Worm (Caenorhabditis elegans) whole organism, L4/young adult: ENCODE data around the gene pkc-1.

ENCODE experiments used
- W03F9.2 ChIP-seq: fragments of 150-350 bp; optimal IDR thresholded peaks from 2 replicates; lab custom pipeline; 2014; ENCODE audit warnings: missing biosample characterization, missing genetic modification characterization
- dao-5 ChIP-seq: sonication (generic microtip); optimal IDR thresholded peaks from 2 replicates; lab custom pipeline; 2016; ENCODE audit warnings: missing genotype, missing genetic modification characterization, moderate library complexity, missing compliant biosample characterization
- him-1 ChIP-seq: sonication (generic microtip); optimal IDR thresholded peaks from 2 replicates; lab custom pipeline; 2016; ENCODE audit warnings: missing genotype, missing genetic modification reagents, missing genetic modification characterization, missing compliant biosample characterization

The pkc-1 gene

DNA sequence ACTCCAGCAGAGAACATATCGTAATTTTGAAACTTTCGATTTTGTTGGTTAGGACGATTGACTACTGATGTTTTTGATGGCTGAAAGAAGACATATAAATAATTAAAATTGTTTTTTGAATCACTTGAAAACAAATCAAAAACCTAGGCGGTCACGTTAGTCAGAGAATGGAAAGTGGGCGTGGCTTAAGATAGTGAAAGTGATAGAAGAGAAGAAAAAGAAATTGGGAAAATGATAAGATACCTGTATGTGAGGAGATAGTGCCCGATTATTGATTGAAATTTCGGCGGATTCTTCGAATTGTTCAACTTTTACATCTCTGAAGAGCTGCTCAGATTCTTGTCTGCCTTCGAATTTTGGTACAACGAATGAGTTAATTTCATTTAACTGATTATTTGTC, 20.3 kb downstream of the pkc-1 start:
- TF ChIP-seq him-1 (tag; lab: Kevin White, UChicago), result no peak
- TF ChIP-seq dao-5 (tag; lab: Kevin White, UChicago), result no peak
- TF ChIP-seq W03F9.2 (tag; lab: Kevin White, UChicago), result no peak

DNA sequence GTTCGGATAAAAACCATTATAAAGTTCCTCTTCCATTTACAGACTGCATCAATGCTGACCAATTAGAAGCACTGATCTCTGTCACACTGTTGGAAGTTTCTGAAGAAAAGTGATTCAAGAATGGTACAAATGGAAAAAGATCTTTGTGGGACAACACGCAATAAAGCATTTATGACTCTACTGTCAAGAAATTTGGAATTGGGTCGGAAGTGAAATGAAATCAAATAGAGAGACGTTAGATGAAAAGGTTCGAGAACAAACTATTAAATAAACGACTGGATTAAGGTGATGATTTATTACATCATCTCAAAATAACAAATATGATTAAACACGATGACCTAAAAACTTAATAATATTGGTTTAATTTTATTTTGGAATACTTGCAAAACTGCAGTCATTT, 25.5 kb downstream of the pkc-1 start, which contains the start of gene F57F5.3:
TSS of gene F57F5.3 (minus strand) at position 101 of the 400 bp plus-strand sequence.
- TF ChIP-seq dao-5 (tag; lab: Kevin White, UChicago), result no peak

DNA sequence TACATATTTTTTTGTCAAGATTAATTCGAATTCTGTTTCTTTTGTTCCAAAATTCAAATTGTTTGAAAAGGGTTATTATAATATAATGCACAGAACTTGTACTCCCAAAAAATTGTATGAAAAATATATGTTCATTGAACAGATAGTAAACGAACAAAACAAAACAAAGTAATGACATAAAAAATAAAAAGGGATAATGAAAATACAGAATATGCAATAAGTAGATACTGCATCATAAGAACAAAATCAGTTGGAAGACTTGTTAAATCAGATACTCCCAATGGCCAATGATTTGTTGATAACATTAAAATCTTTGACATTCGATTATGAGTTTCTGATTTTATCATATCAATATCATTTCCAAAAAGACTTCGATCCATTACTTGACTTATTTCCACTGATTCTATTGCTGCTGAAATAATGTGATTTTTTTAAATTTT, 27.4 kb downstream of the pkc-1 start:
- TF ChIP-seq W03F9.2 (tag; lab: Kevin White, UChicago), result no peak
- TF ChIP-seq dao-5 (tag; lab: Kevin White, UChicago), result no peak
- no peak for TF ChIP-seq him-1 (tag; lab: Kevin White, UChicago)

DNA sequence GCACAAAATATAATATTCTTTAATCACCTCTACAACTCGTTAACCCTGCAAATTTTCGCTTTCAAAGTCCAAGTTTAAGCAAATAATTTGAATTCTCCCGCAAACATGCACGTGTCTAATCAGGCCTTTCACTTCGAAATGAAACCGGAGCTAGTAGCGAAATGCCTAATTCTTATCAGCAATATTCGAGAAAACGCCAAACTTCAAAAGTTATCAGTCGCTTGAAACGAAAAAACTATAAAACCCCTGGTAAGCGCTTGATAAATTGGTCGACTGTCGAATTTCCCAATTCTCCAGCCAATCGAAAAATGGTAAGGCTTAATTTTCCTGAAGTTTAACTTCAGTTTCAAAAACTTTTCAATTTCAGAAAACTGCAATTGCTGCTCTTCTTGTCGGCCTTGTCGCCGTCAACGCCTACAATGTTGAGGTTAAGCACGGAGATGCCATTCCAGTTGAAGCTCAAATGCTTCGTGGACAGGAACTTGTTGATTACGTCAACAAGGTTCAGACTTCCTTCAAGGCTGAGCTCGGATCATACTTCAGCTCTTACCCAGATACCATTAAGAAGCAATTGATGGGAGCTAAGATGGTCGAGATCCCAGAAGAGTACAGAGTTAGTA, 29.0 kb downstream of the pkc-1 start, which contains the start of gene cpr-9:
TSS of gene cpr-9 (plus strand) at position 188 of the 620 bp plus-strand sequence.
- TF ChIP-seq W03F9.2 (tag; lab: Kevin White, UChicago) (peak; percentile 30), dao-5 (tag; lab: Kevin White, UChicago) (no peak)

DNA sequence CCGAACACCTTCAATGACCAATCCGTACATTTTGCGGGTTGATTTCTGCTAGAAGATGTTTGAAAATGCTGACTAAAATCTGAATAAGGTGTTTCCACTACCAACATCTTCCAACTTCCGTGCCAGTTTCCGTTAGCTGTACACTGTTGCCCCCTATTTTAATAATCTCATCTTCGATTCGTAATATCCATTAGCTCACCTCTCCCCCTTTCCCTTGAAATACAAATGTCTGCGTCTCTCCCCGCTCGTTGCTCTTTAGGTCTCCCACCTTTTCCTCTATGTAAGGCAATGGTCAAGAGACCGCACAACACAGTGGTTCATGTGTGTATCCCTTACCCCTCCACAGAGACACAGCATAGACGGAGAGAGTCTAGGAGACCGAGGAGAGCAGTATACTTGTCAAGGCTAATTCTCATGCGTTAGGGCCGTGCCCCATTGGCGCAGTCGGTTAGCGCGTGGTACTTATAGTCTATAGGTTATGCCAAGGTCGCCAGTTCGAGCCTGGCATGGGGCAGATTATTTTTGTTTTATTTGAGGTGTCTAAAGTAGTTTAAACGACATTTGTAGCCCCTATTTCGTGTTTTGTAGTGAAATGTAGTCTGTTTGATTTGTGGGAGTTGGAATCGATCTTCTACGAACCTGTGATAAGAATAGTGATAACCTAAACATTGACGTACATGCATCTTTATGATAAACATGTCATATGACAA, 30.1 kb downstream of the pkc-1 start, which contains the start of gene gcy-33:
TSS of gene gcy-33 (minus strand) at position 51 of the 710 bp plus-strand sequence.
- peak; percentile 94 for TF ChIP-seq dao-5 (tag; lab: Kevin White, UChicago)
- TF ChIP-seq W03F9.2 (tag; lab: Kevin White, UChicago), result peak; percentile 62
- TF ChIP-seq him-1 (tag; lab: Kevin White, UChicago), result peak; percentile 48

DNA sequence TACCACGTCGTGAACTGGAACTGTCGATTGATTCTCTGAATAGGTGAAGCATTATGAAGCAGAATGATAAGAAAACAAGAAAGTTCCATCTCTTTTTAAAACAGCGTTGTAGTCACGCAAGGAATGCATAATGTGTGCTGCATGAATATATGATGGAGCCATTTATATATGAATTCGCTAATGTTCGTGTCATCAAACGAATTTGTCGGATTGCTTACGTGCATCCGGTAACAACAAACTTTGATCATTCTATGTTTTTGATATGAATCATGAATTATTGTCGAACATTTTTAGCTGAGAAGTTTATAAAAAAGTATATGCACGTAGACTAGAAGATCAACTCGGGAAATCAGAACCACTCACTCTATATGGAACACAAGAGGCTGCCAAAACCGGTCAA, 34.6 kb downstream of the pkc-1 start:
- TF ChIP-seq W03F9.2 (tag; lab: Kevin White, UChicago), result no peak
- no peak for TF ChIP-seq him-1 (tag; lab: Kevin White, UChicago)
- TF ChIP-seq dao-5 (tag; lab: Kevin White, UChicago), result no peak

DNA sequence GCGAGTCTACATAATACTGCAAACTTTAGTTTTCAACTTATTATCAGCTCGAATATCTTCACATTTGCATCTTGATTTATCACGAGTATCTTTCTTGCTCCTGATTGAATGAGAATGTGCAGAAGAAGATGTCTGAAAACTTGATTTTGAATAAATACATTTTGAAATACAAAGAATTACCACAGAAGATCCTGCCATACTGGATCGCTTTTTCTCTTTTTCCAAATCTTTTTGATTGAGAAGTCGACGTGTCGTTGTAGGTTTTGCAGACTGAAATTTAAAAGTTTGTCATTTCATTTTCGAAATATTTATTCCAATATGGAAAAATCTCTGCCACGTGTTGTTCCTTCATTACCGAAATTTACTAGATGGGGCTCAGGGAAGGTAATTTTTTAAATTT, 36.1 kb downstream of the pkc-1 start, which contains the start of gene C52E4.12:
TSS of gene C52E4.12 (plus strand) at position 301 of the 400 bp plus-strand sequence.
- no peak for TF ChIP-seq W03F9.2 (tag; lab: Kevin White, UChicago)
- no peak for TF ChIP-seq dao-5 (tag; lab: Kevin White, UChicago)
- no peak for TF ChIP-seq him-1 (tag; lab: Kevin White, UChicago)

DNA sequence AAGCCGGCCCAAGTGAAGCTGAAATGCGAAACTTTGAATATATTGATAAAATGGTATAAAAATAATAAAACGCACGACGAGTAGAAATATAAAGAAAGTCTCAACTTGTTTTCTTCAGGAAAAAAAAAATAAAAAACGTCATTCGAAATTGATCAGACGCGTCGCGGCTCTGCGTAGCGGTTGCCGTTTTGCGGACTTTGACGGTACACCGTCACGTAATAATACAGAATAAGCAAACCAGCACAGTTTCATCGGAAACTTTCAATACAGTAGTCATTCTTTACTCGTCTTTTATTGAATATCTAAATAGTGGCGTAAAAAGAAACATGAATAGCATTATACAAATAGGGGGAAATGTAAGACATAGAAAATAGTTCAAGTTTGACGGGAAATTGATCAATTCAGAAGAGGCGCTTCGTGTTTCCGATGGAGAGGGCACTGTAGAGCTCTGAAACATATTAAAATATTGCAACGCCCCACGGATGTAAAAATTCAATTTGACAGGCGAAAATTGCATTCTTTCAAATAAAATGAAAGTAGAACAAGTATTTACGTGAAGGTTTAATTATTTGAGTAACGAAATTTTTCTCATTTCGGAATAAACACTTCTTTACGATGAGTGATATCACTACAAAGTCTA, 38.1 kb downstream of the pkc-1 start, which contains the start of the genes cyl-1 and C52E4.7:
TSS of gene cyl-1 (minus strand) at position 18 of the 640 bp plus-strand sequence.
TSS of gene C52E4.7 (plus strand) at position 590 of the 640 bp plus-strand sequence.
- no peak for TF ChIP-seq him-1 (tag; lab: Kevin White, UChicago)
- peak; percentile 51 for TF ChIP-seq W03F9.2 (tag; lab: Kevin White, UChicago)
- no peak for TF ChIP-seq dao-5 (tag; lab: Kevin White, UChicago)

DNA sequence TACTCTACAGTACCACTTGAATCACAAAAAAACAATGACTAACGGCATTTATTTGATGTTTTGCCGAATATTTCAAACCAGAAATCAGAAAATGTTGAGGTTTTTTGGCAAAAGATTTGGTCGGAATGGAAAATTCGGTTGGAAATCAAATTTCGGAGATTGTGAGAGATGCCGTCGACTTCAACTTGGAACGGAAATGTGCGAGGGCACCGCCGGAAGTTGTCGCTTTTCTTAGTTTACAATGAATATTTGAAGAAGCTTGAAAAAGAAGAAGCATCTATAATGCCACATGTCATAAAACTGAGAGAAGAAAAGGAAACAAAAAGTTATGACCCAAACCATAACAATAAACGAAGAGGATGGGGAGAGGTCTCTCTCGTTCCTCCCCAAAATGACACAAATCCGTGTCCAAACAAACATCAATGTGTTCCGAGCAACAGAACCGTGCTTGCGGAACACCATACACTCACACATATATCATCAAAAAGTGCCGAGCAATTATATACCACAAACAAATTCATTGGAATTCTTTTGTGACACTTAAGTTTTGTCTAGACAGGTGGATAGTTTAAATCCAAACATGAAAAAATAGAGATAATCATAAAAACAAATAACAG, 41.3 kb downstream of the pkc-1 start:
- TF ChIP-seq W03F9.2 (tag; lab: Kevin White, UChicago) (no peak), dao-5 (tag; lab: Kevin White, UChicago) (no peak), him-1 (tag; lab: Kevin White, UChicago) (no peak)

DNA sequence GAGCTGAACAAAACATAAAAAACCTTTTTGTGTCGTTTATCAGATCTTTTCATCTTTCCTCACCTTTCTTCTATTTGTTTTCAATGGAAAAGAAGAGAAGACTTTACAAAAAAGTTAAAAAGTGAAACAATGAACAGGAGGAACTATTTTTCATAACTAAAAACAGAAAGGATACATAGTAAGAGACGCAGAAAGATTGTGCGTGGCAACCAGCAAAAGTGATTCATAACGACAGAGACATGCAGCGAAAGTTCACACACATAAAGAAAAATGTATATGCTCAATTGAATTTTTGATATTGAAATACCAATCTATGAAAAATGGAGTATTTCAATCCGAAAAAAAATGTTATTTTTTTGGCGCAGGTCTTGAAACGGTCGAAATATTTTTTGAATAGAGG, 42.1 kb downstream of the pkc-1 start:
- TF ChIP-seq dao-5 (tag; lab: Kevin White, UChicago), result no peak

DNA sequence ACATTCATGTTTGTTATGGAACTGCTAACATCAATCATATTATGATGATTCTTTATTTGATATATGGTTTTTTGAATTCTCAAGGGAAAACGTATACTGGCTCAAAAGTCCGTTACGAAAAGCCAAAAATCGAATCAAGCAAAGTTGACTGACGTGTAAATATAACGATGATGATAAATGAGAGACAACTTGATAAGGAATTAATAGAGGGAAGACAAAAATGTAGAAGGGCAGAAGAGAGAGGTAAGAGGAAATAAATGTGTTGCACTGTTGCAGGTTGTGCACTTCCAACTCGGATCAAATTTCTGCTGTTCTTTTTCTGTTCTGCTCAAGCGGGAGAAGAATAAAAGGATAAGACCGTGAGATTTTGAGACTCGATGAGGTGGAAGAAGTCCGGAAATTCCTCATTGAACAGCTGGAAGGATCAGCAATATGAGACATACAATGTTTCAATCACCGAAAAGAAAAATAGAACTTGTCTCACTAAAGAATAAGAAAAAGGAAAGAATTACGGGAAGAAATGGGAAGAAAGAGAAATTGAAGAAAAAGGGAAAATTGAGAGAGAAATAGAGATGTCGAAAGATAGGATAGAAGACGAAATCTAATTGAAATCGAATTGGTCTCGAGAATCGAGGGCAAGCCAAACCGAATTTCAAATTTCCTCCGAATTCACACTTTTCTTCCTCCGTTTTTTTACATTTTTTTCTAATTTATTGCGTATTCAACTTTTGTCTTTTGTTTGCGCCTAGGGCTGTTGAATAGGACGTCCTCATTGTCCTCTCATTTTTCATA, 45.7 kb downstream of the pkc-1 start:
- TF ChIP-seq him-1 (tag; lab: Kevin White, UChicago) (no peak), W03F9.2 (tag; lab: Kevin White, UChicago) (no peak), dao-5 (tag; lab: Kevin White, UChicago) (no peak)

DNA sequence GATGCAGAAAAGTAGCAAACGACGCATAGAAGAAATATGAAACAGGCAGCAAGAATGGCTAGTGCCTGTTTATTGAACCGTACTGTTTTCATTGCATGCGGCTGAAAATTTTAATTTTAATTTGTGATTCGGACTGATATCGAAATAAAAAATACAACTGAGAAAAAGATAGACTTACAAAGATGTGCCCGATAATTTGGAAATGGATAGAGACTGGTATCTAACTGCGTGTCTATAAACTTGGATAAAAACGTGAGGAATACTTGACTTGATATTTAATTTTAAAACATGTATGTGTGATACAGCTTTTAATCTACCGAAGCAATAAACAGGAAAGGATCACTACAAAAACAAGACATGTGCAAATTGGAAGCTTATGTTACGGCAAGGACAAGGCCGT, 46.6 kb downstream of the pkc-1 start, which contains the start of gene mans-2:
TSS of gene mans-2 (minus strand) at position 101 of the 400 bp plus-strand sequence.
- TF ChIP-seq W03F9.2 (tag; lab: Kevin White, UChicago) (no peak), him-1 (tag; lab: Kevin White, UChicago) (no peak), dao-5 (tag; lab: Kevin White, UChicago) (no peak)
